Fruit fly (Drosophila melanogaster) whole organism, embryonic: ENCODE measurements around the gene CG4537.
A peak's percentile ranks its signal among the peaks of the same experiment; 100 is the strongest.

Experiments used
- CG12071 ChIP-seq: fragments of 200-800 bp; sonication (Bioruptor generic); optimal IDR thresholded peaks from 3 replicates; lab custom pipeline; 2018; ENCODE audit warnings: missing biosample characterization, mild to moderate bottlenecking, missing genetic modification characterization
- CG13624 ChIP-seq: fragments of 200-800 bp; sonication (Bioruptor generic); optimal IDR thresholded peaks from 2 replicates; lab custom pipeline; 2016; ENCODE audit warnings: missing biosample characterization, missing genetic modification characterization
- CG14014 ChIP-seq: fragments of 200-800 bp; sonication (Bioruptor generic); IDR thresholded peaks from 2 replicates; pipeline ENCODE4 v1.3.6; 2022; ENCODE audit warnings: missing biosample characterization, missing genetic modification characterization
- CG15514 ChIP-seq: fragments of 200-800 bp; sonication (Bioruptor generic); optimal IDR thresholded peaks from 3 replicates; lab custom pipeline; 2017; ENCODE audit warnings: missing biosample characterization, missing genetic modification characterization, mild to moderate bottlenecking, moderate library complexity, missing genetic modification reagents
- CG17829 ChIP-seq: fragments of 200-800 bp; optimal IDR thresholded peaks from 2 replicates; lab custom pipeline; 2019; ENCODE audit warnings: missing biosample characterization, mild to moderate bottlenecking, missing genetic modification characterization, moderate library complexity
- CG2116 ChIP-seq: fragments of 200-800 bp; sonication (Bioruptor generic); optimal IDR thresholded peaks from 3 replicates; lab custom pipeline; 2018; ENCODE audit warnings: missing biosample characterization, mild to moderate bottlenecking, missing genetic modification characterization
- CG2199 ChIP-seq: fragments of 200-800 bp; sonication (Bioruptor generic); IDR thresholded peaks from 3 replicates; pipeline ENCODE4 v1.3.6; 2022; ENCODE audit warnings: missing biosample characterization, missing genetic modification characterization
- CG33557 ChIP-seq: fragments of 200-800 bp; sonication (Bioruptor generic); optimal IDR thresholded peaks from 2 replicates; lab custom pipeline; 2019; ENCODE audit warnings: missing biosample characterization, mild to moderate bottlenecking, missing genetic modification characterization, moderate library complexity
- CG34422 ChIP-seq: fragments of 200-800 bp; sonication (Bioruptor generic); IDR thresholded peaks from 3 replicates; pipeline ENCODE4 v1.3.6; 2022; ENCODE audit warnings: missing biosample characterization, missing genetic modification characterization
- CG3726 ChIP-seq: fragments of 200-800 bp; sonication (Bioruptor generic); IDR thresholded peaks from 3 replicates; pipeline ENCODE4, ENCODE4 v1.3.6; 2022; ENCODE audit warnings: missing biosample characterization, missing genetic modification characterization
- CG6813 ChIP-seq: fragments of 200-800 bp; sonication (Bioruptor generic); optimal IDR thresholded peaks from 2 replicates; lab custom pipeline; 2017; ENCODE audit warnings: missing biosample characterization, missing genetic modification characterization, mild to moderate bottlenecking, moderate library complexity, missing genetic modification reagents
- CG9609 ChIP-seq: fragments of 200-800 bp; sonication (Bioruptor generic); optimal IDR thresholded peaks from 3 replicates; lab custom pipeline; 2016; ENCODE audit warnings: missing biosample characterization, missing genetic modification characterization
- CG9797 ChIP-seq: fragments of 200-800 bp; sonication (Bioruptor generic); optimal IDR thresholded peaks from 3 replicates; lab custom pipeline; 2018; ENCODE audit warnings: missing biosample characterization, mild to moderate bottlenecking, missing genetic modification characterization
- CG9932 ChIP-seq: fragments of 200-800 bp; sonication (Bioruptor generic); IDR thresholded peaks from 2 replicates; pipeline ENCODE4 v1.3.6; 2022; ENCODE audit warnings: missing biosample characterization, missing genetic modification characterization
- CrebB ChIP-seq: fragments of 200-800 bp; sonication (Bioruptor generic); optimal IDR thresholded peaks from 3 replicates; lab custom pipeline; 2018; ENCODE audit warnings: missing biosample characterization, mild to moderate bottlenecking, missing genetic modification characterization
- D19A ChIP-seq: fragments of 200-800 bp; optimal IDR thresholded peaks from 3 replicates; lab custom pipeline; 2019; ENCODE audit warnings: missing biosample characterization, mild to moderate bottlenecking, missing genetic modification characterization, moderate library complexity
- D19B ChIP-seq: fragments of 200-800 bp; sonication (Bioruptor generic); optimal IDR thresholded peaks from 2 replicates; lab custom pipeline; 2017; ENCODE audit warnings: missing biosample characterization, mild to moderate bottlenecking, missing genetic modification characterization
- Fer1 ChIP-seq: fragments of 200-800 bp; sonication (Bioruptor generic); optimal IDR thresholded peaks from 2 replicates; lab custom pipeline; 2017; ENCODE audit warnings: missing biosample characterization, mild to moderate bottlenecking, missing genetic modification characterization
- GATAe ChIP-seq: fragments of 200-800 bp; sonication (Bioruptor generic); conservative IDR thresholded peaks from 2 replicates; pipeline ENCODE4 v1.3.6; 2022; ENCODE audit warnings: missing biosample characterization, missing genetic modification characterization
- Hmr ChIP-seq: fragments of 200-800 bp; sonication (Bioruptor generic); optimal IDR thresholded peaks from 3 replicates; lab custom pipeline; 2017; ENCODE audit warnings: mild to moderate bottlenecking, missing biosample characterization, missing genetic modification reagents, missing genetic modification characterization
- Hmx ChIP-seq: fragments of 200-800 bp; sonication (Bioruptor generic); optimal IDR thresholded peaks from 2 replicates; lab custom pipeline; 2016; ENCODE audit warnings: missing biosample characterization, missing genetic modification characterization
- MBD-R2 ChIP-seq: fragments of 200-800 bp; sonication (Bioruptor generic); IDR thresholded peaks from 2 replicates; pipeline ENCODE4 v1.3.6; 2022; ENCODE audit warnings: missing biosample characterization, missing genetic modification characterization
- Mes4 ChIP-seq: fragments of 200-800 bp; sonication (Bioruptor generic); optimal IDR thresholded peaks from 2 replicates; lab custom pipeline; 2016; ENCODE audit warnings: missing biosample characterization, missing genetic modification characterization
- Rx ChIP-seq: fragments of 200-800 bp; sonication (Bioruptor generic); IDR thresholded peaks from 2 replicates; pipeline ENCODE4 v1.3.6; 2022; ENCODE audit warnings: missing biosample characterization, missing genetic modification characterization
- Trl ChIP-seq, 3 experiments: fragments of >200 bp in 2 of 3; fragments of 200-800 bp in 1 of 3; sonication (Bioruptor generic) in 1 of 3; optimal IDR thresholded peaks; 2 replicates in 1 of 3; 3 replicates in 2 of 3; lab custom pipeline; 2016 to 2017; ENCODE audit warnings: missing biosample characterization in 1 of 3, missing genetic modification characterization in 1 of 3
- ab ChIP-seq: fragments of 200-800 bp; sonication (Bioruptor generic); optimal IDR thresholded peaks from 2 replicates; lab custom pipeline; 2016; ENCODE audit warnings: missing biosample characterization, missing genetic modification characterization
- al ChIP-seq: fragments of 200-800 bp; sonication (Bioruptor generic); IDR thresholded peaks from 2 replicates; pipeline ENCODE4 v1.3.6; 2022; ENCODE audit warnings: missing biosample characterization, missing genetic modification characterization
- ara ChIP-seq: fragments of 200-800 bp; sonication (Bioruptor generic); IDR thresholded peaks from 2 replicates; pipeline ENCODE4 v1.3.6; 2022; ENCODE audit warnings: missing biosample characterization, missing genetic modification characterization
- cg ChIP-seq: fragments of 200-800 bp; sonication (Bioruptor generic); optimal IDR thresholded peaks from 3 replicates; lab custom pipeline; 2019; ENCODE audit warnings: missing biosample characterization, mild to moderate bottlenecking, missing genetic modification characterization, moderate library complexity
- chinmo ChIP-seq: fragments of 200-800 bp; sonication (Bioruptor generic); IDR thresholded peaks from 4 replicates; pipeline ENCODE4 v1.3.6; 2022; ENCODE audit warnings: missing biosample characterization, missing genetic modification characterization; ENCODE audit not compliant: partially characterized antibody
- chm ChIP-seq: fragments of 200-800 bp; sonication (Bioruptor generic); IDR thresholded peaks from 2 replicates; pipeline ENCODE4 v1.3.6; 2022; ENCODE audit warnings: missing biosample characterization, missing genetic modification characterization
- chn ChIP-seq: fragments of 200-800 bp; sonication (Bioruptor generic); optimal IDR thresholded peaks from 2 replicates; lab custom pipeline; 2016; ENCODE audit warnings: missing biosample characterization, missing genetic modification characterization
- dati ChIP-seq: fragments of 200-800 bp; sonication (Bioruptor generic); IDR thresholded peaks from 2 replicates; pipeline ENCODE4 v1.3.6; 2022; ENCODE audit warnings: missing biosample characterization, missing genetic modification characterization
- emc ChIP-seq: fragments of 200-800 bp; sonication (Bioruptor generic); optimal IDR thresholded peaks from 2 replicates; lab custom pipeline; 2016; ENCODE audit warnings: missing biosample characterization, missing genetic modification characterization
- fd96Cb ChIP-seq: fragments of 200-800 bp; sonication (Bioruptor generic); optimal IDR thresholded peaks from 2 replicates; lab custom pipeline; 2018; ENCODE audit warnings: missing biosample characterization, mild to moderate bottlenecking, missing genetic modification characterization, moderate library complexity
- fru ChIP-seq: fragments of >200 bp; optimal IDR thresholded peaks from 2 replicates; lab custom pipeline; 2017
- gcm ChIP-seq: fragments of 200-800 bp; sonication (Bioruptor generic); optimal IDR thresholded peaks from 2 replicates; lab custom pipeline; 2019; ENCODE audit warnings: missing biosample characterization, mild to moderate bottlenecking, missing genetic modification characterization, moderate library complexity
- ind ChIP-seq: fragments of 200-800 bp; sonication (Bioruptor generic); optimal IDR thresholded peaks from 3 replicates; lab custom pipeline; 2016; ENCODE audit warnings: missing biosample characterization, missing genetic modification characterization
- kah ChIP-seq: fragments of 200-800 bp; sonication (Bioruptor generic); optimal IDR thresholded peaks from 2 replicates; lab custom pipeline; 2018; ENCODE audit warnings: missing biosample characterization, mild to moderate bottlenecking, missing genetic modification characterization
- kni ChIP-seq: fragments of 200-800 bp; sonication (Bioruptor generic); optimal IDR thresholded peaks from 3 replicates; lab custom pipeline; 2017; ENCODE audit warnings: mild to moderate bottlenecking, missing biosample characterization, missing genetic modification reagents, missing genetic modification characterization
- knrl ChIP-seq: fragments of 200-800 bp; sonication (Bioruptor generic); IDR thresholded peaks from 3 replicates; pipeline ENCODE4 v1.3.6; 2022; ENCODE audit warnings: missing biosample characterization, missing genetic modification characterization; ENCODE audit not compliant: partially characterized antibody
- oc ChIP-seq: fragments of 200-800 bp; sonication (Bioruptor generic); optimal IDR thresholded peaks from 2 replicates; lab custom pipeline; 2018; ENCODE audit warnings: missing biosample characterization, mild to moderate bottlenecking, missing genetic modification characterization, moderate library complexity
- pb ChIP-seq: fragments of 200-800 bp; sonication (Bioruptor generic); optimal IDR thresholded peaks from 3 replicates; lab custom pipeline; 2016; ENCODE audit warnings: missing biosample characterization, missing genetic modification characterization
- pnt ChIP-seq: fragments of 200-800 bp; sonication (Bioruptor generic); optimal IDR thresholded peaks from 3 replicates; lab custom pipeline; 2016; ENCODE audit warnings: missing biosample characterization, missing genetic modification characterization
- sisA ChIP-seq: fragments of 200-800 bp; sonication (Bioruptor generic); IDR thresholded peaks from 2 replicates; pipeline ENCODE4 v1.3.6; 2022; ENCODE audit warnings: missing biosample characterization, missing genetic modification characterization
- tgo ChIP-seq: fragments of 200-800 bp; sonication (Bioruptor generic); IDR thresholded peaks from 3 replicates; pipeline ENCODE4 v1.3.6; 2022; ENCODE audit warnings: missing biosample characterization, missing genetic modification characterization
- unpg ChIP-seq: fragments of 200-800 bp; sonication (Bioruptor generic); optimal IDR thresholded peaks from 3 replicates; lab custom pipeline; 2018; ENCODE audit warnings: missing biosample characterization, mild to moderate bottlenecking, missing genetic modification characterization, moderate library complexity
- vvl ChIP-seq: fragments of 200-800 bp; sonication (Bioruptor generic); IDR thresholded peaks from 2 replicates; pipeline ENCODE4 v1.3.6; 2022; ENCODE audit warnings: missing biosample characterization, missing genetic modification characterization
- z ChIP-seq: fragments of 200-800 bp; sonication (Bioruptor generic); IDR thresholded peaks from 3 replicates; pipeline ENCODE4 v1.3.6; 2022; ENCODE audit warnings: missing biosample characterization, missing genetic modification characterization

Gene CG4537

DNA sequence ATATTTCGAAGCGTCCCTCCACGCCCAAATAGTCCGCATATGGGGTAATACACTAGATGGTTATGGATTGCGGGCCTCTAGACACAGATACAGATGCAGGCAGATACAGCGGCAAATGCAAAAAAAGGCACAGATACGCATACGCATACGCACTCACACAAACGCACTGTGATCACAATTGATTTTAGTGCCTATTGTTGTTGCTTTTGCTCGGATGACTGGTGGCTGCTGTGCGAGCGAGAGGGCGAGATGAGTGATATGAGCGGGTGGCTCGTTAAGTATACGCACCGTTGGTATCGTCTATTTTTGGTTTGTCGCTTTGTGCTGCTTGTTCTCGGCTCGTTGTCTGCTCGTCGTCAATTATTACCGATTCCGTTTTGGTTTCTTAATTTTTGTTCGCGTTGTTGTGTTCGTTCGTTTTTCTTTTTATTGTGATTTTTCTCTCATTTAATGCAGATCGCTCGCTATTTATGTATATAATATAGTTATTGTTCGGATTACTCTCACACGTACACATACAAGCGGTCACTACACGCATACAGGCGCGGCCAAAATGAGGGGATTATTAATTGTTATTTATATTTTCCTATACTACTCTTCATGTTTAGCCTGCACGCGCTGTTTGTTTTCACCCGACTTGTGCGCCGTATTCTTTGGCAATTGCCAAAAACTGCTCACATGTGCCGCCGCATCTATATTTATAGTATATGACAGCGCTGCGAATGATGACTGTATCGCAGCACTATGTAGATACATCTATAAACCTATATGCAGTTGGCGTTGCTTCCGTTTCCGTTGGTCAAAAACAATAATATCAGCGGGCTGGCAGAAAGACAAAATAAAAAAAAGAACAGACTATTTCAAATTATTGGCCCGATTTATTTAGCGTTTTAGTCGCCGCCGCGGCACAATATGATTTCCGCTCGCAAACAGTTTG is 16.9 kb downstream of the CG4537 start (continued):
- peak; percentile 1 for TF ChIP-seq Hmr (GFP tag; lab: Kevin White, UChicago)
- no peak for TF ChIP-seq ara (GFP tag; lab: Robert Waterston, UW)
- TF ChIP-seq chm (GFP tag; lab: Robert Waterston, UW), result 0 out of 2 replicates have a peak, but pooled peaks have one; percentile 45
- TF ChIP-seq Rx (GFP tag; lab: Robert Waterston, UW), result no peak
- TF ChIP-seq CG33557 (GFP tag; lab: Kevin White, UChicago), result no peak
- peak; percentile 78 for TF ChIP-seq kah (GFP tag; lab: Kevin White, UChicago)
- no peak for TF ChIP-seq CG17829 (tag; lab: Kevin White, UChicago)
- no peak for TF ChIP-seq al (GFP tag; lab: Robert Waterston, UW)
- peak; percentile 7; the same call in 1 of the 2 replicates for TF ChIP-seq vvl (GFP tag; lab: Robert Waterston, UW)
- no peak for TF ChIP-seq dati (GFP tag; lab: Robert Waterston, UW)
- peak; percentile 54; the same call in 1 of the 3 replicates for TF ChIP-seq z (GFP tag; lab: Robert Waterston, UW)
- peak in 1 of 2 experiments; percentile 9 for TF ChIP-seq Trl (optimal IDR thresholded peaks at IDR 0.05; lab: Kevin White, UChicago)
- no peak for TF ChIP-seq Trl (GFP tag; optimal IDR thresholded peaks at IDR 0.05; lab: Kevin White, UChicago)
- TF ChIP-seq CG2116 (GFP tag; lab: Kevin White, UChicago), result peak; percentile 6
- peak; percentile 37 for TF ChIP-seq oc (tag; lab: Kevin White, UChicago)
- TF ChIP-seq CG13624 (GFP tag; lab: Kevin White, UChicago), result peak; percentile 2
- TF ChIP-seq chinmo, result peak; percentile 96
- TF ChIP-seq CG12071 (GFP tag; lab: Kevin White, UChicago), result no peak
- no peak for TF ChIP-seq ab (GFP tag; lab: Kevin White, UChicago)
- TF ChIP-seq CG34422 (GFP tag; lab: Robert Waterston, UW), result no peak; the same call in 2 of the 3 replicates
- no peak for TF ChIP-seq Hmx (GFP tag; lab: Kevin White, UChicago)
- peak; percentile 11 for TF ChIP-seq pb
- peak; percentile 73 for TF ChIP-seq D19B (GFP tag; lab: Kevin White, UChicago)
- no peak for TF ChIP-seq CG14014
- no peak for TF ChIP-seq CG9932 (GFP tag; lab: Robert Waterston, UW)
- no peak for TF ChIP-seq CG6813
- peak; percentile 9 for TF ChIP-seq gcm (GFP tag; lab: Kevin White, UChicago)
- TF ChIP-seq CG3726 (GFP tag; lab: Robert Waterston, UW), result 0 out of 3 replicates have a peak, but pooled peaks have one; percentile 12
- TF ChIP-seq MBD-R2 (GFP tag; lab: Robert Waterston, UW), result peak; percentile 20; the same call in 1 of the 2 replicates
- no peak for TF ChIP-seq ind (GFP tag; lab: Kevin White, UChicago)
- TF ChIP-seq fd96Cb (tag; lab: Kevin White, UChicago), result no peak
- TF ChIP-seq Mes4 (GFP tag; lab: Kevin White, UChicago), result no peak
- peak; percentile 85 for TF ChIP-seq cg (GFP tag; lab: Kevin White, UChicago)
- no peak for TF ChIP-seq sisA (GFP tag; lab: Robert Waterston, UW)
- TF ChIP-seq D19A (tag; lab: Kevin White, UChicago), result no peak
- TF ChIP-seq Fer1 (GFP tag; lab: Kevin White, UChicago), result no peak
- TF ChIP-seq CG9609, result no peak
- no peak for TF ChIP-seq CG9797 (GFP tag; lab: Kevin White, UChicago)
- TF ChIP-seq chn (GFP tag; lab: Kevin White, UChicago), result no peak
- no peak for TF ChIP-seq knrl (GFP tag; lab: Robert Waterston, UW)
- no peak for TF ChIP-seq unpg (GFP tag; lab: Kevin White, UChicago)
- TF ChIP-seq CG15514 (GFP tag; lab: Kevin White, UChicago), result no peak
- TF ChIP-seq tgo, result no peak
- peak; percentile 27 for TF ChIP-seq kni (GFP tag; lab: Kevin White, UChicago)
- TF ChIP-seq fru, result no peak
- TF ChIP-seq CrebB (tag; lab: Kevin White, UChicago), result peak; percentile 43
- no peak for TF ChIP-seq pnt (GFP tag; lab: Kevin White, UChicago)
- TF ChIP-seq CG2199, result peak; percentile 67; the same call in 1 of the 3 replicates
- no peak for TF ChIP-seq emc (GFP tag; lab: Kevin White, UChicago)
- TF ChIP-seq GATAe (GFP tag; lab: Robert Waterston, UW), result no peak
